Fruit fly (Drosophila melanogaster): ENCODE measurements around the gene ZIPIC.

DNA sequence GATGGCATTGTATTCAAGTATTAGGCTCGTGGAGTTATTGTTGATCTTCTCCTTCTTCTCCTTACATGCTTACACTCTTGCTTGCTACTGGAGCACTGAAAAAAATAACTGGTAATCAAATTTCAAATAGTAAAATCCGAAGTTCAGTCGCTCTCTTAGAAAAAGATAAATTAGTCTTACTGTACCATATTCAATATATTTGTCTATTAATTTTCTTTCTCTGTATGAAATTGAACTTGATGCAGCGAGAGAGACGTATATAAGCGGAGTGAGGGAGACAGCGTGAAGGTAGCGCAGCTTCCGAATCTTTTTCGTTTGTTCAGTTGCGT is 24.4 kb upstream of the ZIPIC start:
- TF ChIP-seq psq (optimal IDR thresholded peaks at IDR 0.05) (no peak), Myc (optimal IDR thresholded peaks at IDR 0.05) (no peak), insv (optimal IDR thresholded peaks at IDR 0.05) (no peak), h (optimal IDR thresholded peaks at IDR 0.05) (no peak)

All from Kc167 (cell line).